Worm (Caenorhabditis elegans): ENCODE results near the gene F08H9.2.

DNA sequence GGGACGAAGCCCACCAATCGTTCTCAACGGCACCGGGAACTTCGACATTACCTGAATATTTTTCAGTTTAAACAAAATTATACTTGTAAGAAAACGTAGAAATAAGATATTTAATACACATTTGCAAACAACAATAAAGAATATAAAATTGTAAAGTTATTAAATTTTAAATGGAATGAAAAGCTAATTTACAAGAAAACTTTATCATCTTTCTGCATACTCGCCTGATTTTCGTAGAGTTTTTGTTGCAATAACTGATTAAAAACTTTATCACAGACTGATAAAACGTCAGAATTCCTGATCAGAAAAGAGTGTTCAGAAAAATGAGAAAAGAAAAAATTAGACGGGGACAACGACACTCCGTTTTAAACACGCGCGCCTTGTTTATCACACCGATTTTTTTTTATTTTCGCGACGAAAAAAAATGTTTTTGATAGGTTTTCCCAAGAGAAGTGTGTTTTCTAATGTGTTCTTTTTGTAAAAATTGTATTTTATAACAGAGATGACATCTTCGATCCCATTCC, 13.2 kb upstream of the F08H9.2 start, which contains the start of the genes dlat-1 and fntb-1:
- TF ChIP-seq pha-4 (GFP tag; IDR thresholded peaks at IDR 0.05) (no peak), pha-4 (tag; optimal IDR thresholded peaks at IDR 0.05) (no peak), unc-62 (GFP tag; optimal IDR thresholded peaks at IDR 0.05 in 1 of 2) (no peak), unc-62 (tag; optimal IDR thresholded peaks at IDR 0.05) (no peak)
